Worm (Caenorhabditis elegans) whole organism, L1 larva: ENCODE data around the gene pho-5.

Source experiments
- alr-1 ChIP-seq: fragments of 200-800 bp; sonication (Bioruptor generic); optimal IDR thresholded peaks from 2 replicates; lab custom pipeline; 2018; ENCODE audit warnings: borderline replicate concordance, mild to moderate bottlenecking, missing genetic modification characterization, missing compliant biosample characterization
- aly-2 ChIP-seq: fragments of 150-350 bp; optimal IDR thresholded peaks from 2 replicates; lab custom pipeline; 2014; ENCODE audit warnings: missing biosample characterization, missing genetic modification characterization
- blmp-1 ChIP-seq: fragments of 150-350 bp; optimal IDR thresholded peaks from 2 replicates; lab custom pipeline; 2014; ENCODE audit warnings: missing biosample characterization, missing genetic modification characterization
- ceh-82 ChIP-seq, 3 experiments: fragments of 150-350 bp in 1 of 3; sonication (generic microtip) in 2 of 3; optimal IDR thresholded peaks; 2 replicates each; lab custom pipeline; 2014 to 2017; ENCODE audit warnings: missing biosample characterization in 3 of 3, missing genetic modification characterization in 3 of 3
- ceh-90 ChIP-seq: sonication (generic microtip); optimal IDR thresholded peaks from 2 replicates; lab custom pipeline; 2016; ENCODE audit warnings: missing genetic modification characterization, missing compliant biosample characterization
- ces-1 ChIP-seq: fragments of 150-350 bp; optimal IDR thresholded peaks from 2 replicates; lab custom pipeline; 2014; ENCODE audit warnings: missing biosample characterization, missing genetic modification reagents, missing genetic modification characterization
- dpl-1 ChIP-seq, 3 experiments: fragments of 150-350 bp in 2 of 3; sonication (generic microtip) in 1 of 3; optimal IDR thresholded peaks; 2 replicates each; lab custom pipeline; 2014 to 2017; ENCODE audit warnings: missing biosample characterization in 3 of 3, missing genetic modification characterization in 3 of 3, missing genetic modification reagents in 3 of 3
- efl-1 ChIP-seq, 4 experiments: fragments of 150-350 bp; optimal IDR thresholded peaks in 3 of 4; peaks in 1 of 4; 1 replicate in 1 of 4; 2 replicates in 3 of 4; lab custom pipeline; 2014; ENCODE audit warnings: missing biosample characterization in 2 of 4, missing genetic modification characterization in 2 of 4, missing genetic modification reagents in 2 of 4
- efl-3 ChIP-seq: fragments of 200-800 bp; sonication (Bioruptor generic); optimal IDR thresholded peaks from 2 replicates; lab custom pipeline; 2018; ENCODE audit warnings: mild to moderate bottlenecking, missing genetic modification characterization, missing compliant biosample characterization
- egl-13 ChIP-seq: sonication (generic microtip); optimal IDR thresholded peaks from 2 replicates; lab custom pipeline; 2016; ENCODE audit warnings: missing genotype, missing genetic modification reagents, missing genetic modification characterization, missing compliant biosample characterization
- egl-27 ChIP-seq, 2 experiments: fragments of 150-350 bp in 1 of 2; sonication (generic microtip); optimal IDR thresholded peaks; 3 replicates each; lab custom pipeline; 2017 to 2018; ENCODE audit warnings: missing biosample characterization in 2 of 2, missing genetic modification characterization in 2 of 2, missing genetic modification reagents in 2 of 2
- ets-5 ChIP-seq: fragments of 200-800 bp; sonication (Bioruptor generic); IDR thresholded peaks from 2 replicates; pipeline ENCODE4 v1.3.6; 2022; ENCODE audit warnings: missing genetic modification characterization, missing compliant biosample characterization
- fkh-10 ChIP-seq: sonication (generic microtip); optimal IDR thresholded peaks from 2 replicates; lab custom pipeline; 2017; ENCODE audit warnings: missing biosample characterization, missing genetic modification reagents, missing genetic modification characterization
- fos-1 ChIP-seq: fragments of 150-350 bp; optimal IDR thresholded peaks from 2 replicates; lab custom pipeline; 2014; ENCODE audit warnings: missing biosample characterization, missing genetic modification characterization
- grh-1 ChIP-seq: fragments of 200-800 bp; sonication (Bioruptor generic); IDR thresholded peaks from 2 replicates; pipeline ENCODE4 v1.3.6; 2022; ENCODE audit warnings: missing genetic modification reagents, missing genetic modification characterization, missing compliant biosample characterization
- hlh-17 ChIP-seq: fragments of 200-800 bp; sonication (Bioruptor generic); optimal IDR thresholded peaks from 2 replicates; lab custom pipeline; 2018; ENCODE audit warnings: missing genetic modification characterization, mild to moderate bottlenecking, missing compliant biosample characterization, moderate library complexity, borderline replicate concordance
- hlh-4 ChIP-seq: sonication (generic microtip); optimal IDR thresholded peaks from 2 replicates; lab custom pipeline; 2016; ENCODE audit warnings: mild to moderate bottlenecking, missing genetic modification characterization, missing compliant biosample characterization
- hpl-2 ChIP-seq: fragments of 150-350 bp; optimal IDR thresholded peaks from 2 replicates; lab custom pipeline; 2014; ENCODE audit warnings: missing biosample characterization, missing genetic modification reagents, missing genetic modification characterization
- mef-2 ChIP-seq: fragments of 150-350 bp; optimal IDR thresholded peaks from 2 replicates; lab custom pipeline; 2014; ENCODE audit warnings: missing biosample characterization, missing genetic modification characterization
- nhr-12 ChIP-seq: sonication (generic microtip); optimal IDR thresholded peaks from 2 replicates; lab custom pipeline; 2017; ENCODE audit warnings: missing biosample characterization, missing genetic modification characterization
- nhr-19 ChIP-seq: fragments of 200-800 bp; sonication (Bioruptor generic); conservative IDR thresholded peaks from 2 replicates; pipeline ENCODE4 v1.3.6; 2022; ENCODE audit warnings: missing genetic modification characterization, missing compliant biosample characterization
- nhr-20 ChIP-seq: sonication (generic microtip); optimal IDR thresholded peaks from 2 replicates; lab custom pipeline; 2016; ENCODE audit warnings: mild to moderate bottlenecking, missing genetic modification characterization, missing compliant biosample characterization
- nhr-47 ChIP-seq: sonication (generic microtip); optimal IDR thresholded peaks from 2 replicates; lab custom pipeline; 2016; ENCODE audit warnings: mild to moderate bottlenecking, missing genetic modification characterization, moderate library complexity, missing compliant biosample characterization
- nhr-76 ChIP-seq: sonication (generic microtip); optimal IDR thresholded peaks from 2 replicates; lab custom pipeline; 2017; ENCODE audit warnings: missing biosample characterization, missing genetic modification characterization
- nhr-84 ChIP-seq: sonication (generic microtip); optimal IDR thresholded peaks from 2 replicates; lab custom pipeline; 2017; ENCODE audit warnings: missing biosample characterization, missing genetic modification characterization
- nhr-85 ChIP-seq: sonication (generic microtip); peaks from one replicate; lab custom pipeline; 2016; ENCODE audit warnings: missing genetic modification characterization, inconsistent platforms, missing compliant biosample characterization
- nhr-90 ChIP-seq: sonication (generic microtip); optimal IDR thresholded peaks from 2 replicates; lab custom pipeline; 2016; ENCODE audit warnings: mild to moderate bottlenecking, missing genetic modification characterization, missing compliant biosample characterization; ENCODE audit not compliant: poor library complexity
- pax-3 ChIP-seq: fragments of 200-800 bp; sonication (Bioruptor generic); optimal IDR thresholded peaks from 2 replicates; lab custom pipeline; 2018; ENCODE audit warnings: mild to moderate bottlenecking, missing genetic modification characterization, moderate library complexity, missing compliant biosample characterization
- pqm-1 ChIP-seq: sonication (generic microtip); optimal IDR thresholded peaks from 3 replicates; lab custom pipeline; 2017; ENCODE audit warnings: missing biosample characterization, missing genetic modification characterization
- rnt-1 ChIP-seq: sonication (generic microtip); optimal IDR thresholded peaks from 2 replicates; lab custom pipeline; 2016; ENCODE audit warnings: mild to moderate bottlenecking, missing genetic modification characterization, moderate library complexity, missing compliant biosample characterization
- skn-1 ChIP-seq: fragments of 150-350 bp; optimal IDR thresholded peaks from 2 replicates; lab custom pipeline; 2014; ENCODE audit warnings: missing biosample characterization, missing genetic modification characterization
- tlp-1 ChIP-seq: fragments of 150-350 bp; optimal IDR thresholded peaks from 2 replicates; lab custom pipeline; 2014; ENCODE audit warnings: missing biosample characterization, missing genetic modification characterization
- unc-86 ChIP-seq: sonication (generic microtip); optimal IDR thresholded peaks from 2 replicates; lab custom pipeline; 2016; ENCODE audit warnings: missing genetic modification characterization, missing compliant biosample characterization
- unc-98 ChIP-seq: fragments of 200-800 bp; sonication (Bioruptor generic); IDR thresholded peaks from 2 replicates; pipeline ENCODE4 v1.3.6; 2022; ENCODE audit warnings: missing genetic modification characterization, missing compliant biosample characterization
- xbp-1 ChIP-seq: sonication (generic microtip); optimal IDR thresholded peaks from 2 replicates; lab custom pipeline; 2016; ENCODE audit warnings: missing genetic modification characterization, missing compliant biosample characterization
- zag-1 ChIP-seq: fragments of 150-350 bp; optimal IDR thresholded peaks from 2 replicates; lab custom pipeline; 2014; ENCODE audit warnings: missing biosample characterization, missing genetic modification characterization
- zip-4 ChIP-seq: fragments of 200-800 bp; sonication (Bioruptor generic); optimal IDR thresholded peaks from 2 replicates; lab custom pipeline; 2018; ENCODE audit warnings: mild to moderate bottlenecking, missing genetic modification characterization, moderate library complexity, missing compliant biosample characterization
- ztf-11 ChIP-seq, 2 experiments: sonication (generic microtip); optimal IDR thresholded peaks; 2 replicates each; lab custom pipeline; 2016 to 2017; ENCODE audit warnings: missing genetic modification characterization in 2 of 2, missing biosample characterization in 1 of 2, missing compliant biosample characterization in 1 of 2

pho-5 gene

ce11 chrIII:7234148-7234547, 51.5 kb downstream of the pho-5 start, which contains the start of gene ndus-8 (continued):
- TF ChIP-seq unc-86: peak; percentile 56
- TF ChIP-seq rnt-1 (tag; lab: Kevin White, UChicago): peak; percentile 77
- peak in 1 of 2 experiments; percentile 39 for TF ChIP-seq ztf-11 (tag; optimal IDR thresholded peaks at IDR 0.05; lab: Kevin White, UChicago)
- TF ChIP-seq efl-1 (optimal IDR thresholded peaks at IDR 0.05; lab: Kevin White, UChicago): peak; percentile 65 to 81
- peak; percentile 73 to 96 for TF ChIP-seq efl-1 (GFP tag; optimal IDR thresholded peaks at IDR 0.05 in 1 of 2; lab: Kevin White, UChicago)
- TF ChIP-seq egl-13 (tag; lab: Kevin White, UChicago): peak; percentile 18
- TF ChIP-seq ceh-90 (tag; lab: Kevin White, UChicago): no peak
- TF ChIP-seq pax-3 (tag; lab: Kevin White, UChicago): no peak
- TF ChIP-seq zag-1 (tag; lab: Kevin White, UChicago): no peak
- TF ChIP-seq zip-4: peak; percentile 35
- TF ChIP-seq blmp-1 (tag; lab: Kevin White, UChicago): peak; percentile 67
- peak; percentile 81 for TF ChIP-seq nhr-20 (tag; lab: Kevin White, UChicago)
- TF ChIP-seq grh-1 (GFP tag; lab: Robert Waterston, UW): no peak
- peak; percentile 57 for TF ChIP-seq hpl-2 (GFP tag; lab: Kevin White, UChicago)
- no peak for TF ChIP-seq fkh-10 (GFP tag; lab: Kevin White, UChicago)
- no peak for TF ChIP-seq ces-1
- TF ChIP-seq nhr-19 (GFP tag; lab: Robert Waterston, UW): peak; percentile 84
- no peak for TF ChIP-seq ets-5 (GFP tag; lab: Robert Waterston, UW)
- TF ChIP-seq hlh-17: no peak
- no peak for TF ChIP-seq nhr-12
- TF ChIP-seq nhr-47: peak; percentile 76
- TF ChIP-seq efl-3 (GFP tag; lab: Kevin White, UChicago): no peak
- TF ChIP-seq dpl-1 (GFP tag; optimal IDR thresholded peaks at IDR 0.05; lab: Kevin White, UChicago): peak; percentile 60 to 79 (median 79)
- TF ChIP-seq skn-1: peak; percentile 57
- TF ChIP-seq xbp-1: peak; percentile 74
- TF ChIP-seq fos-1 (tag; lab: Kevin White, UChicago): no peak
- TF ChIP-seq egl-27 (tag; optimal IDR thresholded peaks at IDR 0.05; lab: Kevin White, UChicago): no peak
- no peak for TF ChIP-seq pqm-1 (tag; lab: Kevin White, UChicago)
- TF ChIP-seq nhr-76: no peak
- no peak for TF ChIP-seq unc-98 (GFP tag; lab: Robert Waterston, UW)
- no peak for TF ChIP-seq aly-2 (tag; lab: Kevin White, UChicago)
- no peak for TF ChIP-seq hlh-4 (tag; lab: Kevin White, UChicago)
- TF ChIP-seq nhr-90 (tag; lab: Kevin White, UChicago): peak; percentile 78
- no peak for TF ChIP-seq mef-2 (tag; lab: Kevin White, UChicago)
- peak in 2 of 3 experiments; percentile 47 to 77 for TF ChIP-seq ceh-82 (tag; optimal IDR thresholded peaks at IDR 0.05; lab: Kevin White, UChicago)
- peak; percentile 68 for TF ChIP-seq nhr-85 (tag; lab: Kevin White, UChicago)
- TF ChIP-seq nhr-84 (tag; lab: Kevin White, UChicago): no peak
- TF ChIP-seq tlp-1: no peak
- no peak for TF ChIP-seq alr-1 (tag; lab: Kevin White, UChicago)
